Worm (Caenorhabditis elegans) whole organism, dauer: Measurements from ENCODE around the gene nmur-2.
"Not testable (repeated sequence)": the region's sequence is repeated elsewhere in the genome, so short reads cannot be mapped to it uniquely, and the experiment has no call there.

Source experiments
- unc-62 ChIP-seq: sonication (generic microtip); optimal IDR thresholded peaks from 2 replicates; lab custom pipeline; 2017; ENCODE audit warnings: missing biosample characterization, missing genetic modification reagents, missing genetic modification characterization

nmur-2 gene

DNA sequence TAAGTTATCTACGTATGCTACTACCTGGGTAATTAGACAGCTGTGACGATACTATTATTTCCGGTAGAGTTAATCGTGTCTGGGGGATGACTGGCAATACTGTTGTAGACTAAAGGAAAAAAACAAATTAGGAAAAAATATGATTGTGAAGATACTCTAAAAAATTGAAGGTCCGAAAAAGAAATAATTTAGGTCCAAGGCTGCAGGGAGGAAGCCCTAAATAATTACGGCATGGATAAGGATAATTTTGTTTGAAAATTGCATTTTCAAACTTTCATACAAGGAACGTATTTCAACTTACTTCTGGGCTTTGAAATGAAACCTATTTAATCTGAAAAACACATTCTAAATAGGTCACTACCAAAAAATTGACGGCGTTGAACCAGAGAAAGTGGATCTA, 4.1 kb upstream of the nmur-2 start, which contains the start of gene srd-3:
Gene srd-3, minus strand, starts transcription at position 101 of the 400 bp plus-strand sequence.
- TF ChIP-seq unc-62 (GFP tag; lab: Kevin White, UChicago), result no peak

ce11 chrII:122494-122893, 2.3 kb downstream of the nmur-2 start:
- TF ChIP-seq unc-62 (GFP tag; lab: Kevin White, UChicago), result no peak

ce11 chrII:122008-122407, 2.8 kb downstream of the nmur-2 start:
- no peak for TF ChIP-seq unc-62 (GFP tag; lab: Kevin White, UChicago)

DNA sequence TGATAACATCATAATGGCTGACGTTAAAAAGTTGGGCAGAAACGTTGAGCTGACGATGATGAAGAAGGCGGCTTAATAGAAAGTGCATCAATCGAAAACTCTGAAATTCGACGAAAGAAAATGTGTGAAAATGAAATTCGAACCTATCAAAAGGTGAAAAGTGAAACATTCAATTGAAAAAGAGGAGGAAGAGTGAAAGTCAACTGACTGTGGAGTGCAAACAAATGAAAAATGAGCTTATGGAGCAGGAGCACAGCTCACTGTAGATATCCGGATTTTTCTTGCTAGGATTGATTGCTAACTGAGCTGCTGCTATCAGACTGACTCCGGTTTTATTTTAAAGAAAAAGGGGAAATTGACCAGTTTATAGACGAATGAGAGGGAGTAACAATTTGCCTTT, 3.7 kb downstream of the nmur-2 start, which contains the start of gene K10B4.3:
Gene K10B4.3, minus strand, starts transcription at position 101 of the 400 bp plus-strand sequence.
- TF ChIP-seq unc-62 (GFP tag; lab: Kevin White, UChicago), result no peak

- no peak for TF ChIP-seq unc-62 (GFP tag; lab: Kevin White, UChicago)
Measured at ce11 chrII:116916-117315, 7.9 kb downstream of the nmur-2 start, which contains the start of gene srt-54. TSS of gene srt-54 (plus strand) at chrII:117216.

- TF ChIP-seq unc-62 (GFP tag; lab: Kevin White, UChicago), result no peak
Measured at ce11 chrII:112231-112630, 12.6 kb downstream of the nmur-2 start.

ce11 chrII:111267-111666, 13.5 kb downstream of the nmur-2 start, which contains the start of gene C50D2.1:
TSS of gene C50D2.1 (plus strand) at chrII:111567.
- TF ChIP-seq unc-62 (GFP tag; lab: Kevin White, UChicago), result no peak

- no peak for TF ChIP-seq unc-62 (GFP tag; lab: Kevin White, UChicago)
Measured at ce11 chrII:108865-109264, 15.9 kb downstream of the nmur-2 start, which contains the start of gene C50D2.2. TSS of gene C50D2.2 (plus strand) at chrII:109165.

DNA sequence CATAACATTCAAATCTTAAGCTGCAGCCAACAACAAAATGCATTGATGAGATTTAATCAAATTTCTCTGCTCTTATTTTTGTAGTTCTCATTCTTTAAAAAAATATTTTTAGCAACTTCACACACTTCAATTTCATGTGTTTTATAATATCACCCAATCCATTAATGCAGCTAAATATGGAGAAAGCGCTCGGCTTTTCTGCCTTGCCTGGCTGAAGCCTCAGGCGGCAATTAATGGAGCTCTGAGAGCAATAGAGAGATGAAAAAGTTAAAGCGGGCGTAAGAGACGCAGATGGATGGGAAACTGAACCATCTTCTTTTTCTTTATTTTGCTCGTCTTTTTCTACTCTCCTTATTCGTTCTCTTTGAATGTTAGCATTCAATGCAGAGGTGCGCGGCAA, 17.1 kb downstream of the nmur-2 start:
- no peak for TF ChIP-seq unc-62 (GFP tag; lab: Kevin White, UChicago)

ce11 chrII:105889-106288, 18.9 kb downstream of the nmur-2 start, which contains the start of gene txt-1:
TSS of gene txt-1 (plus strand) at chrII:106189.
- no peak for TF ChIP-seq unc-62 (GFP tag; lab: Kevin White, UChicago)

ce11 chrII:105327-105882, 19.4 kb downstream of the nmur-2 start:
- TF ChIP-seq unc-62 (GFP tag; lab: Kevin White, UChicago), result no peak

DNA sequence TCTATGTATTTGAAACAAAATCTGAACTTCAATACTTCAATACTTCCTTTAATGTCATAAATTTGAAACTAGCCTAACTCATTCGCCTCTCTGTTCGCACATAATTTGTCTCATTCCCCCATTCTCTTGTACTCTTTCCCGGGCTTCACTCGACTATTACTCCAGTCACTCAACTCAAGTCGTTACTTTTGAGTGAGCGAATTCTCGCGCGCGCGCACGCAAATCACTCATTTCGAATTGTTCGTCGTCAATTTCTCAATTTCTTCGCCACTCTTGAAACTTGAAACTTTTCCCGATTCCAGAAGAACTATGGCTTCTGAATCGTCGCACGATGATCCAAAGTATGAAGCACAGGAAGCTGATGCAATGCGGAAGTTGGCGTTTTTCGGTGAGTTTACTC, 20.6 kb downstream of the nmur-2 start, which contains the start of gene col-68:
Gene col-68, plus strand, starts transcription at position 301 of the 400 bp plus-strand sequence.
- no peak for TF ChIP-seq unc-62 (GFP tag; lab: Kevin White, UChicago)

DNA sequence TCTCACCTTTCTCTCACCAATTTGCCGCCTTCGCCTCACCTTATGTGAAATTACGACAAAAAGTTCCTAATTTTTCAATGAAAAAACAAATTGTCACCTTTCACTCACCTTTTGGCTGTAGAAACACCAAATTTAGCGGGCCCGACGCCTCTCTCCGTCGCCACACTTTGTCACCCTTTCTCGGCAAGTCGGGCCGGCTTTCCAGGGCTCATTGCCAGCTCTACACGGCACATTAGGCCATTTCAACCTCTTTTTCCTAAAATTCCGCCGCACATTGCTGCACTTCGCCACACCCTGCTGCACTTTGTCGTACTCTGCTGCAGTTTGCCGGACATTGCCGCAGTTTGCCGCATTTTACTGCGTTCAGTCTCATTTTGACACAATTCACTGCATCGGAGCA, 23.6 kb downstream of the nmur-2 start:
- TF ChIP-seq unc-62 (GFP tag; lab: Kevin White, UChicago), result no peak

DNA sequence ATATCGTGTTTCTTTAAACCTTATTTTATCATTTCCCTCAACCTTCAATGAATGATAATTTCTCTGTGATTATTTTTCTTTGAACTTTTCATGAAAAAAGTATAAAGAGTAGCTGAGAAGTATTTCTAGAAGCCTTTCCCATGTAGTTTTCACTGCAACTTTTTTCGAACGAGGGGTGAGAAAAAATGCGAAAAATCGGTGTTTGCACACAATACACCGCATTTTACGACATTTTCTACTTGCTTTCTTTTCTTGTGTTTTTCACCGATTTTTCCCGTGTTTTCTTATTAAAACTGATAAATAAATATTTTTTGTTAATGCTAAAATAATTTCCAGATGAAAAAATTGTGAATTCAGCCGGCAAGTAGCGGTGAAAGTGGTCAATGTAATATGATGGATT, 25.9 kb downstream of the nmur-2 start, which contains the start of gene C50D2.10:
Gene C50D2.10, plus strand, starts transcription at position 245 of the 400 bp plus-strand sequence.
- not testable (repeated sequence) for TF ChIP-seq unc-62 (GFP tag; lab: Kevin White, UChicago)

ce11 chrII:97992-98763, 26.6 kb downstream of the nmur-2 start, which contains the start of the genes luc-7L3 and sftb-6:
TSS of gene luc-7L3 (minus strand) at chrII:98027.
TSS of gene sftb-6 (plus strand) at chrII:98404.
- TF ChIP-seq unc-62 (GFP tag; lab: Kevin White, UChicago), result no peak

DNA sequence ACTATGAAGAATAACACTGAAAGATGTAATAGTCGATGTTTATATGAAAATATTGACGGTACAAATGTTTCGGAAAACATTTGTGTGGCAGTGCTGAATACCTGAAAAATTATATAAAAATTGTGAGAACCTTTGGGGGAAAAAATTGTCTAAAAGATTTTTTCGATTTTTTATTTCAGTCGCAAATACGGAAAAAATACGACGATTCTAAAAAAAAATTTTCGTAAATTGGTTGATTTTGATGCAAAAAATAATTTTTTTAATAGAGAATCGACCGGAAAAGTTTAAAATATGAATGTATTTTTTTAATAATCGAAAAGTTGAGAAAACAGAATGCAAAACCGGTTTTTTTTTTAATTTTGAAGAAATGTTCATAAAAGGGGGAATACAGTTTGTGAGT, 29.6 kb downstream of the nmur-2 start, which contains the start of gene C50D2.7:
Gene C50D2.7, minus strand, starts transcription at position 101 of the 400 bp plus-strand sequence.
- no peak for TF ChIP-seq unc-62 (GFP tag; lab: Kevin White, UChicago)
